Worm (Caenorhabditis elegans) whole organism, mixed stage, embryonic: ENCODE measurements around the gene rgs-6.

Experiments used
- M03D4.4 ChIP-seq: sonication (generic microtip); optimal IDR thresholded peaks from 2 replicates; lab custom pipeline; 2017; ENCODE audit warnings: mild to moderate bottlenecking, missing genetic modification characterization, missing compliant biosample characterization
- bed-3 ChIP-seq: fragments of 200-800 bp; sonication (Bioruptor generic); optimal IDR thresholded peaks from 3 replicates; lab custom pipeline; 2018; ENCODE audit warnings: mild to moderate bottlenecking, missing genetic modification characterization, moderate library complexity, missing compliant biosample characterization
- blmp-1 ChIP-seq: fragments of 150-350 bp; optimal IDR thresholded peaks from 2 replicates; lab custom pipeline; 2014; ENCODE audit warnings: missing biosample characterization, missing genetic modification characterization
- ceh-39 ChIP-seq: fragments of 150-350 bp; optimal IDR thresholded peaks from 2 replicates; lab custom pipeline; 2014; ENCODE audit warnings: missing biosample characterization, missing genetic modification characterization
- ceh-43 ChIP-seq: fragments of 200-800 bp; sonication (Bioruptor generic); optimal IDR thresholded peaks from 2 replicates; lab custom pipeline; 2018; ENCODE audit warnings: mild to moderate bottlenecking, missing genetic modification characterization, moderate library complexity, missing compliant biosample characterization
- ceh-83 ChIP-seq: fragments of 200-800 bp; sonication (Bioruptor generic); optimal IDR thresholded peaks from 2 replicates; lab custom pipeline; 2018; ENCODE audit warnings: mild to moderate bottlenecking, missing genetic modification characterization, missing compliant biosample characterization
- ces-1 ChIP-seq: fragments of 150-350 bp; optimal IDR thresholded peaks from 2 replicates; lab custom pipeline; 2014; ENCODE audit warnings: missing biosample characterization, missing genetic modification reagents, missing genetic modification characterization
- cnd-1 ChIP-seq: fragments of 200-800 bp; sonication (Bioruptor generic); optimal IDR thresholded peaks from 2 replicates; lab custom pipeline; 2018; ENCODE audit warnings: mild to moderate bottlenecking, missing genetic modification characterization, missing compliant biosample characterization
- drap-1 ChIP-seq: fragments of 200-800 bp; sonication (Bioruptor generic); optimal IDR thresholded peaks from 3 replicates; lab custom pipeline; 2018; ENCODE audit warnings: mild to moderate bottlenecking, missing genetic modification characterization, missing compliant biosample characterization
- elt-1 ChIP-seq: sonication (generic microtip); optimal IDR thresholded peaks from 2 replicates; lab custom pipeline; 2017; ENCODE audit warnings: missing genetic modification characterization, mild to moderate bottlenecking, missing compliant biosample characterization, antibody characterized with exemption, moderate library complexity, borderline replicate concordance; ENCODE audit not compliant: insufficient read depth
- elt-3 ChIP-seq: fragments of 150-350 bp; optimal IDR thresholded peaks from 2 replicates; lab custom pipeline; 2014; ENCODE audit warnings: missing biosample characterization, missing genetic modification characterization
- flh-1 ChIP-seq: fragments of 200-800 bp; sonication (Bioruptor generic); optimal IDR thresholded peaks from 2 replicates; lab custom pipeline; 2018; ENCODE audit warnings: mild to moderate bottlenecking, missing genetic modification characterization, moderate library complexity, missing compliant biosample characterization
- ham-2 ChIP-seq: fragments of 200-800 bp; sonication (Bioruptor generic); optimal IDR thresholded peaks from 2 replicates; lab custom pipeline; 2018; ENCODE audit warnings: mild to moderate bottlenecking, missing genetic modification characterization, missing compliant biosample characterization
- hlh-1 ChIP-seq: fragments of 150-350 bp; optimal IDR thresholded peaks from 2 replicates; lab custom pipeline; 2014; ENCODE audit warnings: missing biosample characterization, missing genetic modification reagents, missing genetic modification characterization
- lin-13 ChIP-seq: fragments of 150-350 bp; optimal IDR thresholded peaks from 2 replicates; lab custom pipeline; 2014; ENCODE audit warnings: missing biosample characterization, missing genetic modification characterization
- lin-32 ChIP-seq: fragments of 200-800 bp; sonication (Bioruptor generic); optimal IDR thresholded peaks from 2 replicates; lab custom pipeline; 2018; ENCODE audit warnings: mild to moderate bottlenecking, missing genetic modification characterization, missing compliant biosample characterization
- lsy-2 ChIP-seq: fragments of 150-350 bp; optimal IDR thresholded peaks from 2 replicates; lab custom pipeline; 2014; ENCODE audit warnings: missing biosample characterization, missing genetic modification characterization
- mab-5 ChIP-seq: fragments of 150-350 bp; optimal IDR thresholded peaks from 2 replicates; lab custom pipeline; 2014; ENCODE audit warnings: missing biosample characterization, missing genetic modification characterization
- mep-1 ChIP-seq: fragments of 150-350 bp; optimal IDR thresholded peaks from 2 replicates; lab custom pipeline; 2017; ENCODE audit warnings: missing biosample characterization, missing genetic modification reagents, missing genetic modification characterization, inconsistent platforms
- mls-2 ChIP-seq: sonication (generic microtip); optimal IDR thresholded peaks from 2 replicates; lab custom pipeline; 2016; ENCODE audit warnings: mild to moderate bottlenecking, missing genetic modification characterization, moderate library complexity, missing compliant biosample characterization
- nhr-12 ChIP-seq: fragments of 150-350 bp; optimal IDR thresholded peaks from 2 replicates; lab custom pipeline; 2014; ENCODE audit warnings: missing biosample characterization, missing genetic modification characterization
- nhr-2 ChIP-seq: fragments of 150-350 bp; optimal IDR thresholded peaks from 2 replicates; lab custom pipeline; 2014; ENCODE audit warnings: missing biosample characterization, missing genetic modification characterization
- nhr-237 ChIP-seq: fragments of 150-350 bp; optimal IDR thresholded peaks from 2 replicates; lab custom pipeline; 2014; ENCODE audit warnings: missing biosample characterization, missing genetic modification characterization
- nhr-28 ChIP-seq: fragments of 150-350 bp; optimal IDR thresholded peaks from 2 replicates; lab custom pipeline; 2014; ENCODE audit warnings: missing biosample characterization, missing genetic modification characterization
- nhr-76 ChIP-seq: sonication (generic microtip); optimal IDR thresholded peaks from 2 replicates; lab custom pipeline; 2017; ENCODE audit warnings: missing biosample characterization, missing genetic modification characterization
- pha-4 ChIP-seq: fragments of 150-350 bp; optimal IDR thresholded peaks from 2 replicates; lab custom pipeline; 2018; ENCODE audit warnings: missing biosample characterization, missing genetic modification reagents, missing genetic modification characterization
- sem-2 ChIP-seq: fragments of 200-800 bp; sonication (Bioruptor generic); optimal IDR thresholded peaks from 2 replicates; lab custom pipeline; 2018; ENCODE audit warnings: mild to moderate bottlenecking, missing genetic modification characterization, missing compliant biosample characterization
- snpc-4 ChIP-seq: fragments of 150-350 bp; optimal IDR thresholded peaks from 2 replicates; lab custom pipeline; 2014; ENCODE audit warnings: missing biosample characterization, missing genetic modification characterization
- sptf-1 ChIP-seq: sonication (generic microtip); optimal IDR thresholded peaks from 2 replicates; lab custom pipeline; 2017; ENCODE audit warnings: mild to moderate bottlenecking, missing genetic modification characterization, moderate library complexity, missing compliant biosample characterization
- tbx-8 ChIP-seq: fragments of 200-800 bp; sonication (Bioruptor generic); optimal IDR thresholded peaks from 2 replicates; lab custom pipeline; 2018; ENCODE audit warnings: mild to moderate bottlenecking, missing genetic modification characterization, moderate library complexity, missing compliant biosample characterization
- unc-120 ChIP-seq: sonication (generic microtip); optimal IDR thresholded peaks from 2 replicates; lab custom pipeline; 2017; ENCODE audit warnings: missing genetic modification characterization, missing compliant biosample characterization; ENCODE audit not compliant: poor library complexity, severe bottlenecking
- unc-39 ChIP-seq: fragments of 150-350 bp; optimal IDR thresholded peaks from 2 replicates; lab custom pipeline; 2014; ENCODE audit warnings: missing biosample characterization, missing genetic modification characterization
- unc-62 ChIP-seq: fragments of 150-350 bp; optimal IDR thresholded peaks from 2 replicates; lab custom pipeline; 2014; ENCODE audit warnings: missing biosample characterization, missing genetic modification reagents, missing genetic modification characterization
- zip-8 ChIP-seq: fragments of 150-350 bp; optimal IDR thresholded peaks from 2 replicates; lab custom pipeline; 2014; ENCODE audit warnings: missing biosample characterization, missing genetic modification characterization
- ztf-11 ChIP-seq: fragments of 150-350 bp; optimal IDR thresholded peaks from 2 replicates; lab custom pipeline; 2014; ENCODE audit warnings: missing biosample characterization, missing genetic modification characterization

rgs-6 gene

DNA sequence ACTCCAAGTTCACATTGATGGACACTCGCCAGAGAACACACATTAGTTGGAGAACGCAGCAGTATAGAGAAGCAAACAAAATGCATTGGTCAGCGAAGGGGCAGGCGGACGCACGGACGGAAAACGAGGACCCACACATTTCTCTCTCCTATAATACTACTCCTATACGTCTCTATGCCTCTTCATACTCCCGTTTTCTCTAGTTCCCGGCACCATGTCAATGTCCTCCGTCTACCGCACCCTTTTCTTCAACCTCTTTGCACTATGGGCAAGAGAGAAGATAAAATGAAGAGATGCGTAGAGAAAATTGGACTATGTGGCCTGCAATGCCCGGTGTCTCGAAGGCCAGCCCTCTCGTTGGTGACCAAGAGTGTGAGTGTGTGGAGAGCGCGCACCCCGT lies 47.5 kb downstream of the rgs-6 start, which contains the start of gene set-20:
Gene set-20, minus strand, starts transcription at position 94 of the 400 bp plus-strand sequence.
- TF ChIP-seq mab-5 (tag; lab: Kevin White, UChicago): no peak
- TF ChIP-seq pha-4: peak; percentile 17
- peak; percentile 83 for TF ChIP-seq unc-62 (GFP tag; lab: Kevin White, UChicago)
- TF ChIP-seq elt-3 (tag; lab: Kevin White, UChicago): no peak
- TF ChIP-seq unc-120: peak; percentile 68
- peak; percentile 69 for TF ChIP-seq drap-1
- peak; percentile 27 for TF ChIP-seq cnd-1 (tag; lab: Kevin White, UChicago)
- peak; percentile 39 for TF ChIP-seq hlh-1
- TF ChIP-seq nhr-237 (tag; lab: Kevin White, UChicago): no peak
- TF ChIP-seq sem-2 (GFP tag; lab: Kevin White, UChicago): no peak
- TF ChIP-seq unc-39: no peak
- no peak for TF ChIP-seq blmp-1 (tag; lab: Kevin White, UChicago)
- TF ChIP-seq bed-3: no peak
- TF ChIP-seq lin-32 (GFP tag; lab: Kevin White, UChicago): no peak
- no peak for TF ChIP-seq flh-1
- TF ChIP-seq elt-1 (tag; lab: Kevin White, UChicago): no peak
- TF ChIP-seq ces-1 (GFP tag; lab: Kevin White, UChicago): peak; percentile 85
- TF ChIP-seq zip-8: no peak
- peak; percentile 59 for TF ChIP-seq sptf-1
- no peak for TF ChIP-seq nhr-28 (tag; lab: Kevin White, UChicago)
- peak; percentile 45 for TF ChIP-seq ztf-11
- no peak for TF ChIP-seq ceh-39 (tag; lab: Kevin White, UChicago)
- TF ChIP-seq ceh-43 (GFP tag; lab: Kevin White, UChicago): no peak
- TF ChIP-seq nhr-76 (tag; lab: Kevin White, UChicago): no peak
- peak; percentile 54 for TF ChIP-seq ham-2 (GFP tag; lab: Kevin White, UChicago)
- TF ChIP-seq nhr-12 (tag; lab: Kevin White, UChicago): no peak
- peak; percentile 23 for TF ChIP-seq lsy-2 (tag; lab: Kevin White, UChicago)
- TF ChIP-seq snpc-4 (tag; lab: Kevin White, UChicago): no peak
- TF ChIP-seq mep-1 (tag; lab: Kevin White, UChicago): peak; percentile 75
- TF ChIP-seq nhr-2 (tag; lab: Kevin White, UChicago): peak; percentile 94
- no peak for TF ChIP-seq tbx-8 (GFP tag; lab: Kevin White, UChicago)
- peak; percentile 58 for TF ChIP-seq M03D4.4 (tag; lab: Kevin White, UChicago)
- TF ChIP-seq mls-2 (tag; lab: Kevin White, UChicago): peak; percentile 63
- TF ChIP-seq lin-13: no peak
- peak; percentile 28 for TF ChIP-seq ceh-83 (GFP tag; lab: Kevin White, UChicago)
- TF ChIP-seq, all 35 proteins: peak for 16

DNA sequence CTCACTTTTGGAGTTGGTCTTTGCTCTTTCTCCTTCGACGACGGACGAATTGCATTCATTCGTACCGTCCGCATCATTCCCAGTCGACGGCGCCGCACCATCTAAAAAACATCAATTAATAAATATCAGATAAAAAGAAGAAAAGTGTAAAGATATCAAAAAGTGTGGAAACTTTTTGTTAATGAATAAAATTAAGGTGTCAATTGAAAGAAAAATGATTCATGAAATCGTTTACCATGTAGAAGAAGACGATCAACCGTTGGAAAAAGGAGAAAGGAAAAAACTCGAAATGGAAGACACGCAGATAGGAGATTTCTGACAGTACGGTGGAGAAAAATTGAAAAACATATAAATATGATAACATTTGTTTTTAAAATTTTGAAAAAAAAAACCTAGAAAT lies 53.5 kb downstream of the rgs-6 start, which contains the start of gene set-19:
Gene set-19, minus strand, starts transcription at position 101 of the 400 bp plus-strand sequence.
- no peak for TF ChIP-seq mls-2 (tag; lab: Kevin White, UChicago)
- no peak for TF ChIP-seq nhr-28 (tag; lab: Kevin White, UChicago)
- TF ChIP-seq lin-13: no peak
- TF ChIP-seq lin-32 (GFP tag; lab: Kevin White, UChicago): no peak
- TF ChIP-seq, all 35 proteins: peak for 0

DNA sequence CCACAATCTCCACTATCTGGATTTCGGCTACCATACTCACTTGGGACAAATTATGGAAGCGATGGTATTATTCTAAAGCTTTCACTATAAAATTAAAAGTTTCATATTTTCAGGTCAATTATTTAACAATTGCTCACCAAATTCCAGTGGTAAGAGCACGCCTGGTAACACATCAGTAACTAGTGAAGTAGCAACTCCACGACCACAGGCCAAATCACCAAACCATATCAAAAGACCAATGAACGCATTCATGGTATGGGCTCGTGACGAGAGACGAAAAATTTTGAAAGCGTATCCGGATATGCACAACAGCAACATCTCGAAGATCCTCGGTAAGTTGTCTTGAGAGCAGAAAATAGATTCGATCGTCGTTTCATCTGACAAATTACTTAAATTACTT lies 61.0 kb downstream of the rgs-6 start:
- TF ChIP-seq nhr-237 (tag; lab: Kevin White, UChicago): no peak
- no peak for TF ChIP-seq tbx-8 (GFP tag; lab: Kevin White, UChicago)
- no peak for TF ChIP-seq ham-2 (GFP tag; lab: Kevin White, UChicago)
- no peak for TF ChIP-seq hlh-1
- no peak for TF ChIP-seq elt-1 (tag; lab: Kevin White, UChicago)
- TF ChIP-seq sem-2 (GFP tag; lab: Kevin White, UChicago): no peak
- TF ChIP-seq nhr-12 (tag; lab: Kevin White, UChicago): no peak

DNA sequence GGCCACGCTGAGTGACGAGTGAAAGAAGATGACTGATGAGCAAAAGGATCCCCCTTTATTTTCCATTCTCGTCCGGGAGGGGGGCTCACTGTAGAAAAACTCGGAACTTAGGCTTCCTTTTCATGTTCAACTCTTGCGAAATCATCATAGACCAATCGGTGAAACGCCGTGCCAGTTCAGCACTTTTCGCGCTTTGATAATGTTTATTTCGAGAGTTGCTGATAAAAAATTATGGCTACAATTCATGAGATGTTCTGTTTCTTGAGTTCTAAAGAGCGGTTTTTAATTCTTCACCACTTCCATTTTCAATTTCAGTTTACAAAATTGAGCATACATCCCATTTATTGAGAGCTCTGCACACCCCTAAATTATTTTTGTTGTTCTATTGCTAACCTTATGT lies 62.7 kb downstream of the rgs-6 start:
- TF ChIP-seq unc-39 (no peak), zip-8 (no peak), ham-2 (GFP tag; lab: Kevin White, UChicago) (no peak), drap-1 (no peak), nhr-237 (tag; lab: Kevin White, UChicago) (no peak), tbx-8 (GFP tag; lab: Kevin White, UChicago) (no peak), snpc-4 (tag; lab: Kevin White, UChicago) (no peak), ceh-39 (tag; lab: Kevin White, UChicago) (no peak), nhr-12 (tag; lab: Kevin White, UChicago) (no peak), sem-2 (GFP tag; lab: Kevin White, UChicago) (no peak), hlh-1 (no peak)
